Fruit fly (Drosophila melanogaster): Measurements from ENCODE around the gene Vha16-2.

Vha16-2 gene

dm6 chr3L:11523286-11523685 lies 48.5 kb downstream of the Vha16-2 start:
- no peak for TF ChIP-seq usp (GFP tag; optimal IDR thresholded peaks at IDR 0.05)
- no peak for TF ChIP-seq CG8478 (optimal IDR thresholded peaks at IDR 0.05)
- TF ChIP-seq psq (optimal IDR thresholded peaks at IDR 0.05): no peak
- no peak for TF ChIP-seq EcR (GFP tag; optimal IDR thresholded peaks at IDR 0.05)
- no peak for TF ChIP-seq pan (optimal IDR thresholded peaks at IDR 0.05)
- no peak for TF ChIP-seq Dll (optimal IDR thresholded peaks at IDR 0.05)
